Worm (Caenorhabditis elegans) whole organism, L4 larva: ENCODE measurements around the gene Y39G8B.5.
A peak's percentile ranks its signal among the peaks of the same experiment; 100 is the strongest.

Source experiments
- F49E8.2 ChIP-seq: sonication (generic microtip); optimal IDR thresholded peaks from 2 replicates; lab custom pipeline; 2016; ENCODE audit warnings: missing compliant biosample characterization, mild to moderate bottlenecking, missing genetic modification characterization, borderline replicate concordance
- R02D3.7 ChIP-seq: fragments of 150-350 bp; sonication (generic microtip); optimal IDR thresholded peaks from 3 replicates; lab custom pipeline; 2014; ENCODE audit warnings: missing biosample characterization, missing genetic modification characterization
- T20F7.1 ChIP-seq: fragments of 200-800 bp; sonication (Bioruptor generic); optimal IDR thresholded peaks from 2 replicates; lab custom pipeline; 2018; ENCODE audit warnings: mild to moderate bottlenecking, missing genetic modification characterization, missing compliant biosample characterization
- T26A8.4 ChIP-seq: fragments of 200-800 bp; sonication (Bioruptor generic); IDR thresholded peaks from 2 replicates; pipeline ENCODE4 v1.3.6; 2022; ENCODE audit warnings: missing genetic modification characterization, missing compliant biosample characterization
- ZK337.2 ChIP-seq: fragments of 200-800 bp; sonication (Bioruptor generic); IDR thresholded peaks from 2 replicates; pipeline ENCODE4 v1.3.6; 2022; ENCODE audit warnings: missing genetic modification reagents, missing genetic modification characterization, missing compliant biosample characterization
- aly-2 ChIP-seq: sonication (generic microtip); optimal IDR thresholded peaks from 2 replicates; lab custom pipeline; 2018; ENCODE audit warnings: missing biosample characterization, missing genetic modification characterization
- ceh-20 ChIP-seq: fragments of 200-800 bp; sonication (Bioruptor generic); IDR thresholded peaks from 2 replicates; pipeline ENCODE4 v1.3.6; 2022; ENCODE audit warnings: missing genetic modification reagents, missing genetic modification characterization, missing compliant biosample characterization
- ceh-32 ChIP-seq: sonication (generic microtip); optimal IDR thresholded peaks from 2 replicates; lab custom pipeline; 2016; ENCODE audit warnings: mild to moderate bottlenecking, missing genetic modification characterization, missing compliant biosample characterization; ENCODE audit not compliant: poor library complexity
- ces-1 ChIP-seq: fragments of 150-350 bp; sonication (generic microtip); optimal IDR thresholded peaks from 4 replicates; lab custom pipeline; 2014; ENCODE audit warnings: missing biosample characterization, missing genetic modification reagents, missing genetic modification characterization
- cey-2 ChIP-seq: sonication (generic microtip); optimal IDR thresholded peaks from 3 replicates; lab custom pipeline; 2017; ENCODE audit warnings: missing genetic modification characterization, mild to moderate bottlenecking, missing compliant biosample characterization, antibody characterized with exemption, borderline replicate concordance; ENCODE audit not compliant: insufficient read depth
- daf-12 ChIP-seq: fragments of 150-350 bp; optimal IDR thresholded peaks from 2 replicates; lab custom pipeline; 2014; ENCODE audit warnings: missing biosample characterization, missing genetic modification reagents, missing genetic modification characterization
- daf-8 ChIP-seq: fragments of 200-800 bp; sonication (Bioruptor generic); IDR thresholded peaks from 2 replicates; pipeline ENCODE4 v1.3.6; 2022; ENCODE audit warnings: missing genetic modification characterization, missing compliant biosample characterization
- dmd-6 ChIP-seq: fragments of 200-800 bp; sonication (Bioruptor generic); IDR thresholded peaks from 2 replicates; pipeline ENCODE4 v1.3.6; 2022; ENCODE audit warnings: missing genetic modification reagents, missing genetic modification characterization, missing compliant biosample characterization
- duxl-1 ChIP-seq: sonication (generic microtip); optimal IDR thresholded peaks from 2 replicates; lab custom pipeline; 2016; ENCODE audit warnings: mild to moderate bottlenecking, missing genetic modification characterization, moderate library complexity, missing compliant biosample characterization; ENCODE audit not compliant: poor library complexity
- egl-27 ChIP-seq: sonication (generic microtip); optimal IDR thresholded peaks from 3 replicates; lab custom pipeline; 2017; ENCODE audit warnings: missing biosample characterization, missing genetic modification reagents, missing genetic modification characterization
- egl-43 ChIP-seq: fragments of 200-800 bp; sonication (Bioruptor generic); IDR thresholded peaks from 2 replicates; pipeline ENCODE4 v1.3.6; 2022; ENCODE audit warnings: missing genetic modification reagents, missing genetic modification characterization, missing compliant biosample characterization
- fkh-10 ChIP-seq: fragments of 150-350 bp; optimal IDR thresholded peaks from 2 replicates; lab custom pipeline; 2014; ENCODE audit warnings: missing biosample characterization, missing genetic modification reagents, missing genetic modification characterization
- fos-1 ChIP-seq: fragments of 150-350 bp; optimal IDR thresholded peaks from 2 replicates; lab custom pipeline; 2014; ENCODE audit warnings: missing biosample characterization, missing genetic modification characterization
- gei-8 ChIP-seq: fragments of 200-800 bp; sonication (Bioruptor generic); optimal IDR thresholded peaks from 2 replicates; lab custom pipeline; 2018; ENCODE audit warnings: mild to moderate bottlenecking, missing genetic modification characterization, missing compliant biosample characterization
- hif-1 ChIP-seq, 2 experiments: sonication (generic microtip); optimal IDR thresholded peaks; 2 replicates each; lab custom pipeline; 2016 to 2017; ENCODE audit warnings: missing compliant biosample characterization in 2 of 2, missing genetic modification characterization in 2 of 2, missing genetic modification reagents in 2 of 2, missing genotype in 2 of 2, mild to moderate bottlenecking in 1 of 2
- hlh-11 ChIP-seq: fragments of 200-800 bp; sonication (Bioruptor generic); optimal IDR thresholded peaks from 2 replicates; lab custom pipeline; 2018; ENCODE audit warnings: mild to moderate bottlenecking, missing genetic modification characterization, missing compliant biosample characterization
- hlh-30 ChIP-seq: sonication (generic microtip); optimal IDR thresholded peaks from 2 replicates; lab custom pipeline; 2017; ENCODE audit warnings: antibody characterized with exemption, mild to moderate bottlenecking, missing genetic modification characterization, missing compliant biosample characterization; ENCODE audit not compliant: insufficient read depth
- hmg-1.1 ChIP-seq: fragments of 200-800 bp; sonication (Bioruptor generic); IDR thresholded peaks from 2 replicates; pipeline ENCODE4 v1.3.6; 2022; ENCODE audit warnings: missing genetic modification reagents, missing genetic modification characterization, missing compliant biosample characterization
- lin-15B ChIP-seq: fragments of 150-350 bp; sonication (generic microtip); optimal IDR thresholded peaks from 3 replicates; lab custom pipeline; 2014; ENCODE audit warnings: missing biosample characterization, missing genetic modification characterization
- lin-38 ChIP-seq: fragments of 200-800 bp; sonication (Bioruptor generic); IDR thresholded peaks from 2 replicates; pipeline ENCODE4 v1.3.6; 2022; ENCODE audit warnings: missing genetic modification reagents, missing genetic modification characterization, missing compliant biosample characterization
- madf-5 ChIP-seq, 2 experiments: fragments of 200-800 bp; sonication (Bioruptor generic); IDR thresholded peaks; 2 replicates each; pipeline ENCODE4 v1.3.6; 2022; ENCODE audit warnings: missing compliant biosample characterization in 2 of 2, missing genetic modification characterization in 2 of 2
- mdl-1 ChIP-seq, 2 experiments: fragments of 150-350 bp in 1 of 2; sonication (generic microtip) in 1 of 2; optimal IDR thresholded peaks; 2 replicates each; lab custom pipeline; 2014 to 2017; ENCODE audit warnings: missing biosample characterization in 2 of 2, missing genetic modification characterization in 2 of 2
- mdt-29 ChIP-seq: fragments of 200-800 bp; sonication (Bioruptor generic); IDR thresholded peaks from 2 replicates; pipeline ENCODE4 v1.3.6; 2022; ENCODE audit warnings: missing genetic modification reagents, missing genetic modification characterization, missing compliant biosample characterization
- mes-2 ChIP-seq: sonication (generic microtip); optimal IDR thresholded peaks from 2 replicates; lab custom pipeline; 2016; ENCODE audit warnings: missing genotype, mild to moderate bottlenecking, missing genetic modification characterization, missing compliant biosample characterization; ENCODE audit not compliant: poor library complexity, severe bottlenecking
- mxl-2 ChIP-seq: fragments of 200-800 bp; sonication (Bioruptor generic); conservative IDR thresholded peaks from 2 replicates; pipeline ENCODE4 v1.3.6; 2022; ENCODE audit warnings: missing genetic modification reagents, missing genetic modification characterization, missing compliant biosample characterization
- nhr-10 ChIP-seq: fragments of 150-350 bp; optimal IDR thresholded peaks from 2 replicates; lab custom pipeline; 2014; ENCODE audit warnings: missing biosample characterization, missing genetic modification characterization
- nhr-11 ChIP-seq: fragments of 150-350 bp; optimal IDR thresholded peaks from 2 replicates; lab custom pipeline; 2014; ENCODE audit warnings: missing biosample characterization, missing genetic modification characterization
- nhr-111 ChIP-seq: fragments of 200-800 bp; sonication (Bioruptor generic); optimal IDR thresholded peaks from 2 replicates; lab custom pipeline; 2018; ENCODE audit warnings: mild to moderate bottlenecking, missing genetic modification characterization, missing compliant biosample characterization
- nhr-237 ChIP-seq: sonication (generic microtip); optimal IDR thresholded peaks from 2 replicates; lab custom pipeline; 2017; ENCODE audit warnings: missing biosample characterization, missing genetic modification characterization
- nhr-41 ChIP-seq: fragments of 200-800 bp; sonication (Bioruptor generic); IDR thresholded peaks from 2 replicates; pipeline ENCODE4 v1.3.6; 2022; ENCODE audit warnings: missing genetic modification reagents, missing genetic modification characterization, missing compliant biosample characterization
- nhr-48 ChIP-seq: sonication (generic microtip); optimal IDR thresholded peaks from 2 replicates; lab custom pipeline; 2016; ENCODE audit warnings: mild to moderate bottlenecking, missing genetic modification characterization, missing compliant biosample characterization
- nhr-6 ChIP-seq: fragments of 150-350 bp; optimal IDR thresholded peaks from 2 replicates; lab custom pipeline; 2014; ENCODE audit warnings: missing biosample characterization, missing genetic modification characterization
- nhr-76 ChIP-seq: fragments of 150-350 bp; optimal IDR thresholded peaks from 2 replicates; lab custom pipeline; 2014; ENCODE audit warnings: missing biosample characterization, missing genetic modification characterization
- nhr-77 ChIP-seq: fragments of 150-350 bp; optimal IDR thresholded peaks from 2 replicates; lab custom pipeline; 2014; ENCODE audit warnings: missing biosample characterization, missing genetic modification characterization
- php-3 ChIP-seq: fragments of 200-800 bp; sonication (Bioruptor generic); IDR thresholded peaks from 2 replicates; pipeline ENCODE4 v1.3.6; 2022; ENCODE audit warnings: missing genetic modification reagents, missing genetic modification characterization, missing compliant biosample characterization
- pqm-1 ChIP-seq: sonication (generic microtip); optimal IDR thresholded peaks from 2 replicates; lab custom pipeline; 2017; ENCODE audit warnings: missing biosample characterization, missing genetic modification characterization
- sdz-12 ChIP-seq: fragments of 200-800 bp; sonication (Bioruptor generic); optimal IDR thresholded peaks from 2 replicates; lab custom pipeline; 2018; ENCODE audit warnings: mild to moderate bottlenecking, missing genetic modification characterization, missing compliant biosample characterization
- snpc-4 ChIP-seq: fragments of 150-350 bp; optimal IDR thresholded peaks from 2 replicates; lab custom pipeline; 2014; ENCODE audit warnings: missing biosample characterization, missing genetic modification characterization
- spr-3 ChIP-seq: fragments of 200-800 bp; sonication (Bioruptor generic); optimal IDR thresholded peaks from 2 replicates; lab custom pipeline; 2018; ENCODE audit warnings: mild to moderate bottlenecking, missing genetic modification characterization, missing compliant biosample characterization
- tag-97 ChIP-seq: fragments of 200-800 bp; sonication (Bioruptor generic); IDR thresholded peaks from 2 replicates; pipeline ENCODE4 v1.3.6; 2022; ENCODE audit warnings: missing genetic modification characterization, missing compliant biosample characterization
- vab-7 ChIP-seq: fragments of 200-800 bp; sonication (Bioruptor generic); IDR thresholded peaks from 2 replicates; pipeline ENCODE4 v1.3.6; 2022; ENCODE audit warnings: missing genetic modification reagents, missing genetic modification characterization, missing compliant biosample characterization
- zfp-2 ChIP-seq: sonication (generic microtip); optimal IDR thresholded peaks from 2 replicates; lab custom pipeline; 2016; ENCODE audit warnings: mild to moderate bottlenecking, missing genetic modification characterization, missing compliant biosample characterization
- zfp-3 ChIP-seq: fragments of 200-800 bp; sonication (Bioruptor generic); conservative IDR thresholded peaks from 2 replicates; pipeline ENCODE4 v1.3.6; 2022; ENCODE audit warnings: missing genetic modification reagents, missing genetic modification characterization, missing compliant biosample characterization
- zip-2 ChIP-seq: fragments of 150-350 bp; optimal IDR thresholded peaks from 2 replicates; lab custom pipeline; 2014; ENCODE audit warnings: missing biosample characterization, missing genetic modification characterization
- ztf-7 ChIP-seq: fragments of 150-350 bp; optimal IDR thresholded peaks from 2 replicates; lab custom pipeline; 2014; ENCODE audit warnings: missing biosample characterization, missing genetic modification characterization

Gene Y39G8B.5

ce11 chrII:14036724-14037483 lies 45.3 kb upstream of the Y39G8B.5 start (continued):
- TF ChIP-seq dmd-6 (peak; percentile 35), lin-38 (GFP tag; lab: Robert Waterston, UW) (peak; percentile 29; the same call in 1 of the 2 replicates), egl-27 (tag; lab: Kevin White, UChicago) (no peak), spr-3 (GFP tag; lab: Kevin White, UChicago) (no peak), nhr-237 (tag; lab: Kevin White, UChicago) (no peak), T20F7.1 (GFP tag; lab: Kevin White, UChicago) (no peak), nhr-10 (tag; lab: Kevin White, UChicago) (no peak), aly-2 (no peak), zfp-3 (GFP tag; lab: Robert Waterston, UW) (no peak), madf-5 (GFP tag; IDR thresholded peaks at IDR 0.05; lab: Robert Waterston, UW) (no peak), F49E8.2 (tag; lab: Kevin White, UChicago) (no peak), R02D3.7 (tag; lab: Kevin White, UChicago) (no peak), gei-8 (GFP tag; lab: Kevin White, UChicago) (no peak), fos-1 (no peak), pqm-1 (tag; lab: Kevin White, UChicago) (no peak), mdl-1 (tag; optimal IDR thresholded peaks at IDR 0.05; lab: Kevin White, UChicago) (peak in 1 of 2 experiments; percentile 43), hlh-11 (no peak), nhr-111 (GFP tag; lab: Kevin White, UChicago) (no peak), hmg-1.1 (GFP tag; lab: Robert Waterston, UW) (no peak), mxl-2 (GFP tag; lab: Robert Waterston, UW) (no peak), tag-97 (GFP tag; lab: Robert Waterston, UW) (no peak), snpc-4 (tag; lab: Kevin White, UChicago) (no peak), nhr-11 (tag; lab: Kevin White, UChicago) (no peak), ceh-20 (GFP tag; lab: Robert Waterston, UW) (peak; percentile 59; the same call in 1 of the 2 replicates), T26A8.4 (no peak), nhr-48 (tag; lab: Kevin White, UChicago) (no peak), cey-2 (tag; lab: Kevin White, UChicago) (no peak), zip-2 (no peak), nhr-76 (no peak), nhr-6 (tag; lab: Kevin White, UChicago) (no peak), ztf-7 (tag; lab: Kevin White, UChicago) (no peak), sdz-12 (no peak), mes-2 (tag; lab: Kevin White, UChicago) (peak; percentile 45), duxl-1 (tag; lab: Kevin White, UChicago) (no peak), daf-8 (GFP tag; lab: Robert Waterston, UW) (no peak), egl-43 (GFP tag; lab: Robert Waterston, UW) (0 out of 2 replicates have a peak, but pooled peaks have one; percentile 7), lin-15B (tag; lab: Kevin White, UChicago) (no peak), vab-7 (peak; percentile 44; the same call in 1 of the 2 replicates), daf-12 (no peak), php-3 (GFP tag; lab: Robert Waterston, UW) (no peak), hlh-30 (peak; percentile 83), nhr-77 (tag; lab: Kevin White, UChicago) (no peak), nhr-41 (no peak), ces-1 (GFP tag; lab: Kevin White, UChicago) (no peak), zfp-2 (tag; lab: Kevin White, UChicago) (no peak), ceh-32 (tag; lab: Kevin White, UChicago) (no peak), ZK337.2 (GFP tag; lab: Robert Waterston, UW) (no peak), fkh-10 (GFP tag; lab: Kevin White, UChicago) (peak; percentile 32), hif-1 (tag; optimal IDR thresholded peaks at IDR 0.05; lab: Kevin White, UChicago) (peak in 1 of 2 experiments; percentile 31), mdt-29 (GFP tag; lab: Robert Waterston, UW) (no peak)
